Worm (Caenorhabditis elegans): ENCODE data around the gene srlf-30.

DNA sequence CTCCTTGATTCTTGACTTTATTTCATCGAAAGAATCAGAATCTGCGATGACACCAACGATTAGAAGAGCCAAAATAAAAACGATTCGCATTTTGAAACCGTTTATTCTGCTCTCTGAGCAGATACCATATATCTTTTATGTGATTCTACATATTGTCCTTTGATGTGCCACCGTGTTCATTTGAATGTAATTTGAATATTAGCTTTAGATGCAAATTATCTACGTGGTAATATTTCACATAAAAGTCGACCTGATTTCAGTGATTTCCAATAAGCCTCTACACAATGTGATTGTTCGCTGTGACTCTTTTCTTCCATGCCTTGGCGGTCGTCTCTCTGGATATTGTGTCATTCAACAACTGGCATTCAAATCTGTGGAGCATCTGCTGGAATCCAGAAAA, 1.1 kb upstream of the srlf-30 start, which contains the start of the genes F13E9.9 and F13E9.19:
- TF ChIP-seq ztf-29 (GFP tag; IDR thresholded peaks at IDR 0.05) (no peak), tab-1 (GFP tag; IDR thresholded peaks at IDR 0.05) (no peak), ref-1 (GFP tag; conservative IDR thresholded peaks at IDR 0.05) (no peak), T22C8.4 (GFP tag; IDR thresholded peaks at IDR 0.05) (no peak), flt-1 (GFP tag; IDR thresholded peaks at IDR 0.05) (no peak), klf-2 (GFP tag; conservative IDR thresholded peaks at IDR 0.05) (no peak)
